Fruit fly (Drosophila melanogaster): Measurements from ENCODE around the gene CG13068.

CG13068 gene

dm6 chr3L:16231857-16232256 is 37.3 kb upstream of the CG13068 start, which contains the start of the genes PDCD-5 and MED10 (continued):
- TF ChIP-seq HLHmδ (GFP tag; optimal IDR thresholded peaks at IDR 0.05) (no peak), CG12659 (GFP tag; optimal IDR thresholded peaks at IDR 0.05) (peak; percentile 60), trh (GFP tag; optimal IDR thresholded peaks at IDR 0.05) (no peak), CG31388 (GFP tag; optimal IDR thresholded peaks at IDR 0.05) (no peak), CG6765 (GFP tag; optimal IDR thresholded peaks at IDR 0.05) (no peak), pho (GFP tag; optimal IDR thresholded peaks at IDR 0.05) (no peak), knrl (GFP tag; IDR thresholded peaks at IDR 0.05; ENCODE audit: partially characterized antibody) (peak; percentile 30; the same call in 1 of the 3 replicates), Hmr (GFP tag; optimal IDR thresholded peaks at IDR 0.05) (no peak), CG5953 (GFP tag; IDR thresholded peaks at IDR 0.05) (no peak), CG4617 (GFP tag; optimal IDR thresholded peaks at IDR 0.05; ENCODE audit: borderline replicate concordance) (peak; percentile 100), Scr (GFP tag; IDR thresholded peaks at IDR 0.05; ENCODE audit: partially characterized antibody) (peak; percentile 46), toy (GFP tag; IDR thresholded peaks at IDR 0.05) (no peak), CG17328 (GFP tag; IDR thresholded peaks at IDR 0.05) (no peak), CG32532 (GFP tag; IDR thresholded peaks at IDR 0.05) (no peak), fru (optimal IDR thresholded peaks at IDR 0.05) (no peak), gt (GFP tag; IDR thresholded peaks at IDR 0.05) (no peak), CG6683 (GFP tag; optimal IDR thresholded peaks at IDR 0.05) (no peak), CrebB (tag; optimal IDR thresholded peaks at IDR 0.05) (no peak), CG10431 (GFP tag; optimal IDR thresholded peaks at IDR 0.05) (no peak), unc-4 (GFP tag; IDR thresholded peaks at IDR 0.05; ENCODE audit: partially characterized antibody) (no peak), CG10979 (tag; optimal IDR thresholded peaks at IDR 0.05) (peak; percentile 3), ap (GFP tag; IDR thresholded peaks at IDR 0.05) (no peak), CG9932 (GFP tag; IDR thresholded peaks at IDR 0.05) (no peak; the same call in 1 of the 2 replicates), odd (GFP tag; optimal IDR thresholded peaks at IDR 0.05) (no peak), crp (GFP tag; optimal IDR thresholded peaks at IDR 0.05) (peak in 1 of 2 experiments; percentile 72), ase (GFP tag; IDR thresholded peaks at IDR 0.05) (no peak), Sry-δ (GFP tag; optimal IDR thresholded peaks at IDR 0.05) (peak; percentile 57), CG7987 (GFP tag; optimal IDR thresholded peaks at IDR 0.05) (peak; percentile 55), dan (GFP tag; IDR thresholded peaks at IDR 0.05) (no peak), CG6272 (GFP tag; IDR thresholded peaks at IDR 0.05) (no peak), CG1233 (GFP tag; optimal IDR thresholded peaks at IDR 0.05) (no peak), Drgx (GFP tag; IDR thresholded peaks at IDR 0.05) (no peak), CG2889 (GFP tag; IDR thresholded peaks at IDR 0.05) (no peak), sisA (GFP tag; IDR thresholded peaks at IDR 0.05) (no peak), lov (optimal IDR thresholded peaks at IDR 0.05) (no peak), lov (GFP tag; IDR thresholded peaks at IDR 0.05) (no peak), Awh (GFP tag; IDR thresholded peaks at IDR 0.05) (no peak), CG14441 (GFP tag; IDR thresholded peaks at IDR 0.05) (no peak), Hr51 (GFP tag; optimal IDR thresholded peaks at IDR 0.05) (no peak), mam (GFP tag; optimal IDR thresholded peaks at IDR 0.05) (no peak), CG7928 (GFP tag; optimal IDR thresholded peaks at IDR 0.05) (peak; percentile 97), Camta (GFP tag; optimal IDR thresholded peaks at IDR 0.05) (no peak), dati (GFP tag; IDR thresholded peaks at IDR 0.05) (no peak), pan (optimal IDR thresholded peaks at IDR 0.05) (no peak), pan (GFP tag; optimal IDR thresholded peaks at IDR 0.05 in 1 of 2, IDR thresholded peaks at IDR 0.05 in 1 of 2) (no peak), Elba2 (GFP tag; optimal IDR thresholded peaks at IDR 0.05) (peak; percentile 44), Ets97D (GFP tag; optimal IDR thresholded peaks at IDR 0.05) (peak; percentile 82), CG17802 (tag; optimal IDR thresholded peaks at IDR 0.05) (no peak), Lpt (GFP tag; optimal IDR thresholded peaks at IDR 0.05) (no peak), CG13296 (GFP tag; optimal IDR thresholded peaks at IDR 0.05) (no peak), Hsf (GFP tag; optimal IDR thresholded peaks at IDR 0.05) (peak; percentile 24), CG9797 (GFP tag; optimal IDR thresholded peaks at IDR 0.05) (peak; percentile 77), MESR4 (GFP tag; optimal IDR thresholded peaks at IDR 0.05) (peak; percentile 92)
